Worm (Caenorhabditis elegans) whole organism, early embryonic: ENCODE measurements around the gene Y50D4B.6.
A peak's percentile ranks its signal among the peaks of the same experiment; 100 is the strongest.

Experiments used
- B0310.2 ChIP-seq: sonication (generic microtip); optimal IDR thresholded peaks from 2 replicates; lab custom pipeline; 2016; ENCODE audit warnings: mild to moderate bottlenecking, missing genetic modification characterization, missing compliant biosample characterization
- F13C5.2 ChIP-seq: sonication (generic microtip); optimal IDR thresholded peaks from 2 replicates; lab custom pipeline; 2017; ENCODE audit warnings: mild to moderate bottlenecking, missing genetic modification characterization, inconsistent platforms, missing compliant biosample characterization
- aly-1 ChIP-seq: sonication (generic microtip); optimal IDR thresholded peaks from 2 replicates; lab custom pipeline; 2016; ENCODE audit warnings: missing genetic modification characterization, missing compliant biosample characterization
- ama-1 ChIP-seq: fragments of 150-350 bp; optimal IDR thresholded peaks from 2 replicates; lab custom pipeline; 2014
- ceh-13 ChIP-seq: fragments of 200-800 bp; sonication (Bioruptor generic); optimal IDR thresholded peaks from 2 replicates; lab custom pipeline; 2018; ENCODE audit warnings: mild to moderate bottlenecking, missing genetic modification characterization, missing compliant biosample characterization
- ceh-36 ChIP-seq: sonication (generic microtip); optimal IDR thresholded peaks from 2 replicates; lab custom pipeline; 2016; ENCODE audit warnings: missing genetic modification characterization, inconsistent platforms, missing compliant biosample characterization
- ets-7 ChIP-seq: sonication (generic microtip); optimal IDR thresholded peaks from 2 replicates; lab custom pipeline; 2016; ENCODE audit warnings: missing genotype, missing genetic modification characterization, missing compliant biosample characterization
- flt-1 ChIP-seq: fragments of 200-800 bp; sonication (Bioruptor generic); IDR thresholded peaks from 2 replicates; pipeline ENCODE4 v1.3.6; 2022; ENCODE audit warnings: missing genetic modification characterization, missing compliant biosample characterization
- hmbx-1 ChIP-seq: sonication (generic microtip); optimal IDR thresholded peaks from 2 replicates; lab custom pipeline; 2016; ENCODE audit warnings: mild to moderate bottlenecking, missing genetic modification characterization, missing compliant biosample characterization
- hmg-4 ChIP-seq: fragments of 200-800 bp; sonication (Bioruptor generic); optimal IDR thresholded peaks from 2 replicates; lab custom pipeline; 2018; ENCODE audit warnings: mild to moderate bottlenecking, missing genetic modification characterization, missing compliant biosample characterization
- hnd-1 ChIP-seq: sonication (generic microtip); optimal IDR thresholded peaks from 2 replicates; lab custom pipeline; 2016; ENCODE audit warnings: missing genetic modification characterization, missing compliant biosample characterization
- pes-1 ChIP-seq: fragments of 200-800 bp; sonication (Bioruptor generic); IDR thresholded peaks from 2 replicates; pipeline ENCODE4 v1.3.6; 2022; ENCODE audit warnings: missing genetic modification reagents, missing genetic modification characterization, missing compliant biosample characterization
- scrt-1 ChIP-seq: fragments of 200-800 bp; sonication (Bioruptor generic); IDR thresholded peaks from 2 replicates; pipeline ENCODE4 v1.3.6; 2022; ENCODE audit warnings: missing genetic modification characterization, missing compliant biosample characterization
- sea-1 ChIP-seq: fragments of 200-800 bp; sonication (Bioruptor generic); conservative IDR thresholded peaks from 2 replicates; pipeline ENCODE4 v1.3.6; 2022; ENCODE audit warnings: missing genetic modification characterization, missing compliant biosample characterization
- tbx-11 ChIP-seq: fragments of 200-800 bp; sonication (Bioruptor generic); IDR thresholded peaks from 2 replicates; pipeline ENCODE4 v1.3.6; 2022; ENCODE audit warnings: missing genetic modification characterization, missing compliant biosample characterization
- tbx-37 ChIP-seq: fragments of 200-800 bp; sonication (Bioruptor generic); conservative IDR thresholded peaks from 2 replicates; pipeline ENCODE4 v1.3.6; 2022; ENCODE audit warnings: missing genetic modification reagents, missing genetic modification characterization, missing compliant biosample characterization
- tra-4 ChIP-seq: sonication (generic microtip); optimal IDR thresholded peaks from 2 replicates; lab custom pipeline; 2017; ENCODE audit warnings: missing genetic modification characterization, missing compliant biosample characterization

Gene Y50D4B.6

DNA sequence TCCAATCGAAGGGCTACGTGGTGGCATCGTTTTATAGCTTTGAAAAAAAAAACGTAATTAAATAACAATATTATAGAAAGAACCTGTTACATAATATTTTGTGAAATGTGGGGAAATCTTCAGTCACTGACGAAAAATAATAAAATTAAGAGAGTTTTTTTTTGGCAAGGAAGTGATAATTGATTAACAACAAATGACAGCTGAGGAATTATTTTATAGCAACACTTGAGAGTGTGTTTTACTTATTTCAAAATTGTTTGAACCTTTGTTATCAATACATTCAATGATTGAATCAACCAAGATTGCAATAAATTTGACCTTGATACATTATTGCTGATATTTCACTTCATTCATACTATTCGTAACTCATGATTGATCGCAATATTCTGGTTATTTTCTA is at the start of gene Y50D4B.6:
TSS of gene Y50D4B.6 (plus strand) at position 301 of the 400 bp plus-strand sequence.
- TF ChIP-seq pes-1 (GFP tag; lab: Robert Waterston, UW) (no peak), ama-1 (lab: Kevin White, UChicago) (no peak), tra-4 (no peak), tbx-37 (GFP tag; lab: Robert Waterston, UW) (no peak), ceh-13 (GFP tag; lab: Kevin White, UChicago) (no peak), B0310.2 (tag; lab: Kevin White, UChicago) (no peak), aly-1 (tag; lab: Kevin White, UChicago) (no peak), hnd-1 (tag; lab: Kevin White, UChicago) (no peak), F13C5.2 (tag; lab: Kevin White, UChicago) (no peak), flt-1 (GFP tag; lab: Robert Waterston, UW) (no peak), hmbx-1 (tag; lab: Kevin White, UChicago) (no peak), sea-1 (no peak), ceh-36 (no peak), hmg-4 (no peak)

ce11 chrV:1038074-1038473 is 46.0 kb upstream of the Y50D4B.6 start:
- TF ChIP-seq hmg-4 (no peak), tra-4 (no peak)

DNA sequence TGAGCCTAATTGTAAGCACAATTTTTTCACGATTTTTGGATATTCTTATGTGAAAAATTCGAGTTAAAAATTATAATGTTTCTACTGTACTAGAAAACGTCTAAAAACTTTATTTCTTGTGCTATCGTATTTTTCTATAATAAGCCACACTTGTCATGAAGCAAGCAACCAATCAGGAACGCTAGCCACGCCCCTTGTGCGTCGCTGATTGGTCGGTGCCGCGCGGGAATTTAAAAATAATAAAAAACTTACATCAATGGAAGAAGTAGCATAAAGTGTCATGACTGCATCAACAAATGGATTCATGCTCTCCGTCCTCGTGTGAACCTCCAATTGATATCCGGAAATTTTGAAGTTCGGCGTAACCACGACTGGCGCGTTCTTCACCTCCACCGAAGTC is 36.9 kb upstream of the Y50D4B.6 start:
- TF ChIP-seq B0310.2 (tag; lab: Kevin White, UChicago) = no peak
- no peak for TF ChIP-seq flt-1 (GFP tag; lab: Robert Waterston, UW)
- TF ChIP-seq sea-1 = no peak
- no peak for TF ChIP-seq hmbx-1 (tag; lab: Kevin White, UChicago)
- no peak for TF ChIP-seq ceh-36
- no peak for TF ChIP-seq F13C5.2 (tag; lab: Kevin White, UChicago)
- TF ChIP-seq scrt-1 = no peak
- TF ChIP-seq ceh-13 (GFP tag; lab: Kevin White, UChicago) = no peak
- no peak for TF ChIP-seq hnd-1 (tag; lab: Kevin White, UChicago)
- no peak for TF ChIP-seq aly-1 (tag; lab: Kevin White, UChicago)
- TF ChIP-seq pes-1 (GFP tag; lab: Robert Waterston, UW) = no peak

- no peak for TF ChIP-seq ets-7 (tag; lab: Kevin White, UChicago)
- TF ChIP-seq ceh-13 (GFP tag; lab: Kevin White, UChicago) = no peak
- no peak for TF ChIP-seq B0310.2 (tag; lab: Kevin White, UChicago)
- no peak for TF ChIP-seq hmg-4
- no peak for TF ChIP-seq sea-1
- no peak for TF ChIP-seq pes-1 (GFP tag; lab: Robert Waterston, UW)
- no peak for TF ChIP-seq scrt-1
- TF ChIP-seq hmbx-1 (tag; lab: Kevin White, UChicago) = no peak
- TF ChIP-seq tbx-11 (GFP tag; lab: Robert Waterston, UW) = no peak
- no peak for TF ChIP-seq hnd-1 (tag; lab: Kevin White, UChicago)
- no peak for TF ChIP-seq ama-1 (lab: Kevin White, UChicago)
- TF ChIP-seq aly-1 (tag; lab: Kevin White, UChicago) = no peak
- TF ChIP-seq tra-4 = no peak
Observed at ce11 chrV:1048482-1048881, 35.6 kb upstream of the Y50D4B.6 start, which contains the start of gene nra-4. Gene nra-4, minus strand, starts transcription at chrV:1048582.

DNA sequence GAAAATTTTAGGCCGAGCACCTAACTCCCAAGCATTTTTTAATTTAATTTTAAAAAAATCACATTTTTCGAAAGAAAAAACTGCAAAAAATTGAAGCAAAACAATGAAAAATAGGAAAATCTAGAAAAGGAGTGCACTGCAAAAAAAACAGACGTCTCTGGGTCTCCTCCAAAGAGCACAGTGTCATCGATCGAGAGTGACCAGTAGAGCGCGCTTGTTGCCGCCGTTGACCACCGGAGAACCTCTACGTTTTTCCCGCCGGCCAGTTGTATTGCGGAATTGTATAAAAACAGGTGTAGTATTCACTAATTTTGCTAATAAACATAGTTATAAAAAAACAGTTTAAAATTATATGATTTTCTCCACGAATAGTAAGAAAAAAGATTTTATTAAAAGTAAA is 34.8 kb upstream of the Y50D4B.6 start:
- TF ChIP-seq F13C5.2 (tag; lab: Kevin White, UChicago) (no peak), ceh-13 (GFP tag; lab: Kevin White, UChicago) (no peak), aly-1 (tag; lab: Kevin White, UChicago) (no peak)

DNA sequence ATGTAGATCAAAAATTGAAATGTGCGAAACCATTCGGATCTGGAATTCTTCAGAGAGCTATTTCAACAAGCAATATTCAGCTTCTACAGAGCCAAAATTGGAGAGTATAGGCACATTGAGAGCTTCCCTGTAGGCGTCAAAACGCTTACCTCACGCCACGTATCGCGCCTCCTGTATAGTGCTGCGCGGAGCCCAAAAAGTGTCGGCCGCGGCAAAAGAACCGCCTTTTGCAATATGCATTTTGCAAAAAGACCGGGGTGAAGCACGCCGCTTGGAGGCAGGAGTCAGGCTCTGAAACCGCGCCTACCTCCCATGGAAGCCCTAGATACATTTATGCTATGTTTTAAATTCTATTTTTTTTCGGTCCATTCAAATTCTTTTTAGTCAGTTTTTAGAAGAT is 32.5 kb upstream of the Y50D4B.6 start:
- TF ChIP-seq sea-1 = no peak
- TF ChIP-seq hnd-1 (tag; lab: Kevin White, UChicago) = no peak
- no peak for TF ChIP-seq ceh-36
- no peak for TF ChIP-seq tra-4
- no peak for TF ChIP-seq B0310.2 (tag; lab: Kevin White, UChicago)
- TF ChIP-seq hmbx-1 (tag; lab: Kevin White, UChicago) = no peak
- no peak for TF ChIP-seq flt-1 (GFP tag; lab: Robert Waterston, UW)
- TF ChIP-seq aly-1 (tag; lab: Kevin White, UChicago) = no peak
- no peak for TF ChIP-seq ama-1 (lab: Kevin White, UChicago)
- no peak for TF ChIP-seq ceh-13 (GFP tag; lab: Kevin White, UChicago)
- TF ChIP-seq hmg-4 = no peak
- no peak for TF ChIP-seq scrt-1
- TF ChIP-seq tbx-11 (GFP tag; lab: Robert Waterston, UW) = no peak
- TF ChIP-seq tbx-37 (GFP tag; lab: Robert Waterston, UW) = no peak
- TF ChIP-seq ets-7 (tag; lab: Kevin White, UChicago) = no peak
- TF ChIP-seq F13C5.2 (tag; lab: Kevin White, UChicago) = no peak
- no peak for TF ChIP-seq pes-1 (GFP tag; lab: Robert Waterston, UW)

ce11 chrV:1052559-1053064 is 31.5 kb upstream of the Y50D4B.6 start, which contains the start of gene K10C9.4:
Gene K10C9.4, minus strand, starts transcription at chrV:1053014.
- TF ChIP-seq flt-1 (GFP tag; lab: Robert Waterston, UW) (no peak), ceh-36 (peak; percentile 77)

- TF ChIP-seq aly-1 (tag; lab: Kevin White, UChicago) (no peak), ets-7 (tag; lab: Kevin White, UChicago) (no peak), tra-4 (no peak), ceh-13 (GFP tag; lab: Kevin White, UChicago) (no peak), scrt-1 (no peak), tbx-11 (GFP tag; lab: Robert Waterston, UW) (no peak), tbx-37 (GFP tag; lab: Robert Waterston, UW) (no peak), ama-1 (lab: Kevin White, UChicago) (no peak)
Observed at ce11 chrV:1053385-1053784, 30.7 kb upstream of the Y50D4B.6 start.
